Worm (Caenorhabditis elegans): ENCODE results near the gene C05D11.5.

DNA sequence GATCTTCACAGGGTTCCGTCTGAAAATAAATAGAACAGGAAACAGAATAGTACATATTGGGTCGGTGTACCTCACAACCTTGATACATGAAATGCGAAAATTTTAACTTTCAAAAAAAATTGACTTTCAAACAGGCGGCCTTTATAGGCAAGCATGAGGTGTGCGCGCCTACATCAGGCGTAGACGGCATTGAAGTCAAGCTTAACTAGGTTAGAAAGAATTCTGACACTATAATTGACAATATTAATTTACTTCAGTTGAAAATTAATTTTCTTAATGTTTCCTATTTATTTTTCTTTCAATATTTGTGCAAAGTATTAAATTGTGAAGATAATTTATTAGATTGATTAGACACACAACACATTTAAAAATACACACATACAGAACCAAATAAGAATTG lies at the start of gene C05D11.5:
- TF ChIP-seq ref-1 (GFP tag; conservative IDR thresholded peaks at IDR 0.05) (no peak), flt-1 (GFP tag; IDR thresholded peaks at IDR 0.05) (no peak), klf-2 (GFP tag; conservative IDR thresholded peaks at IDR 0.05) (no peak), med-1 (GFP tag; optimal IDR thresholded peaks at IDR 0.05; ENCODE audit: insufficient read depth) (no peak), T22C8.4 (GFP tag; IDR thresholded peaks at IDR 0.05) (no peak), tab-1 (GFP tag; IDR thresholded peaks at IDR 0.05) (no peak), ztf-23 (GFP tag; IDR thresholded peaks at IDR 0.05) (no peak), ztf-29 (GFP tag; IDR thresholded peaks at IDR 0.05) (no peak)
